Worm (Caenorhabditis elegans) whole organism, L3 larva: ENCODE measurements around the gene arg-1.

Experiments used
- R02D3.7 ChIP-seq: fragments of 150-350 bp; optimal IDR thresholded peaks from 2 replicates; lab custom pipeline; 2014; ENCODE audit warnings: missing biosample characterization, missing genetic modification characterization
- ZK546.5 ChIP-seq: sonication (generic microtip); optimal IDR thresholded peaks from 2 replicates; lab custom pipeline; 2017; ENCODE audit warnings: missing biosample characterization, missing genetic modification characterization
- ama-1 ChIP-seq: fragments of 150-350 bp; optimal IDR thresholded peaks from 2 replicates; lab custom pipeline; 2018
- ceh-16 ChIP-seq: sonication (generic microtip); optimal IDR thresholded peaks from 2 replicates; lab custom pipeline; 2017; ENCODE audit warnings: missing biosample characterization, missing genetic modification characterization
- ceh-28 ChIP-seq: fragments of 150-350 bp; optimal IDR thresholded peaks from 2 replicates; lab custom pipeline; 2014; ENCODE audit warnings: missing biosample characterization, missing genetic modification reagents, missing genetic modification characterization
- ceh-82 ChIP-seq: fragments of 150-350 bp; optimal IDR thresholded peaks from 2 replicates; lab custom pipeline; 2014; ENCODE audit warnings: missing biosample characterization, missing genetic modification characterization
- ceh-9 ChIP-seq: sonication (generic microtip); optimal IDR thresholded peaks from 2 replicates; lab custom pipeline; 2018; ENCODE audit warnings: missing biosample characterization, missing genetic modification characterization
- daf-12 ChIP-seq: fragments of 150-350 bp; optimal IDR thresholded peaks from 2 replicates; lab custom pipeline; 2014; ENCODE audit warnings: missing biosample characterization, missing genetic modification reagents, missing genetic modification characterization
- egl-5 ChIP-seq: fragments of 150-350 bp; optimal IDR thresholded peaks from 2 replicates; lab custom pipeline; 2017; ENCODE audit warnings: missing biosample characterization, missing genetic modification reagents, missing genetic modification characterization, inconsistent platforms
- elt-2 ChIP-seq: sonication (generic microtip); optimal IDR thresholded peaks from 2 replicates; lab custom pipeline; 2016; ENCODE audit warnings: missing genetic modification reagents, mild to moderate bottlenecking, missing genetic modification characterization, missing compliant biosample characterization
- eor-1 ChIP-seq, 2 experiments: fragments of 150-350 bp; optimal IDR thresholded peaks; 2 replicates each; lab custom pipeline; 2014 to 2018; ENCODE audit warnings: missing biosample characterization in 2 of 2, missing genetic modification characterization in 2 of 2
- fkh-10 ChIP-seq: sonication (generic microtip); optimal IDR thresholded peaks from 2 replicates; lab custom pipeline; 2017; ENCODE audit warnings: missing biosample characterization, missing genetic modification reagents, missing genetic modification characterization
- fkh-2 ChIP-seq: fragments of 150-350 bp; optimal IDR thresholded peaks from 2 replicates; lab custom pipeline; 2014; ENCODE audit warnings: missing biosample characterization, missing genetic modification reagents, missing genetic modification characterization
- fos-1 ChIP-seq: fragments of 150-350 bp; optimal IDR thresholded peaks from 2 replicates; lab custom pipeline; 2014; ENCODE audit warnings: missing biosample characterization, missing genetic modification characterization
- hmg-11 ChIP-seq: sonication (generic microtip); optimal IDR thresholded peaks from 2 replicates; lab custom pipeline; 2016; ENCODE audit warnings: missing genetic modification characterization, missing compliant biosample characterization
- jun-1 ChIP-seq: fragments of 150-350 bp; optimal IDR thresholded peaks from 2 replicates; lab custom pipeline; 2014; ENCODE audit warnings: missing biosample characterization, missing genetic modification reagents, missing genetic modification characterization
- lin-15B ChIP-seq: fragments of 150-350 bp; optimal IDR thresholded peaks from 2 replicates; lab custom pipeline; 2014; ENCODE audit warnings: missing biosample characterization, missing genetic modification characterization
- lin-39 ChIP-seq: fragments of 150-350 bp; optimal IDR thresholded peaks from 2 replicates; lab custom pipeline; 2018; ENCODE audit warnings: missing biosample characterization, missing genetic modification reagents, missing genetic modification characterization
- lsy-12 ChIP-seq: sonication (generic microtip); optimal IDR thresholded peaks from 2 replicates; lab custom pipeline; 2016; ENCODE audit warnings: mild to moderate bottlenecking, missing genetic modification characterization, missing compliant biosample characterization
- nfya-1 ChIP-seq: sonication (generic microtip); optimal IDR thresholded peaks from 2 replicates; lab custom pipeline; 2017; ENCODE audit warnings: missing genetic modification characterization, mild to moderate bottlenecking, missing compliant biosample characterization, antibody characterized with exemption, moderate library complexity; ENCODE audit not compliant: insufficient read depth
- nhr-11 ChIP-seq: fragments of 150-350 bp; optimal IDR thresholded peaks from 2 replicates; lab custom pipeline; 2014; ENCODE audit warnings: missing biosample characterization, missing genetic modification characterization
- nhr-12 ChIP-seq: fragments of 150-350 bp; optimal IDR thresholded peaks from 2 replicates; lab custom pipeline; 2014; ENCODE audit warnings: missing biosample characterization, missing genetic modification characterization
- nhr-23 ChIP-seq: fragments of 150-350 bp; optimal IDR thresholded peaks from 2 replicates; lab custom pipeline; 2014; ENCODE audit warnings: missing biosample characterization, missing genetic modification reagents, missing genetic modification characterization
- nhr-237 ChIP-seq: fragments of 150-350 bp; optimal IDR thresholded peaks from 2 replicates; lab custom pipeline; 2014; ENCODE audit warnings: missing biosample characterization, missing genetic modification characterization
- nhr-28 ChIP-seq: fragments of 150-350 bp; optimal IDR thresholded peaks from 2 replicates; lab custom pipeline; 2014; ENCODE audit warnings: missing biosample characterization, missing genetic modification characterization
- nhr-43 ChIP-seq: sonication (generic microtip); optimal IDR thresholded peaks from 2 replicates; lab custom pipeline; 2016; ENCODE audit warnings: mild to moderate bottlenecking, missing genetic modification characterization, missing compliant biosample characterization; ENCODE audit not compliant: poor library complexity, severe bottlenecking
- nhr-67 ChIP-seq: fragments of 150-350 bp; optimal IDR thresholded peaks from 2 replicates; lab custom pipeline; 2014; ENCODE audit warnings: missing biosample characterization, missing genetic modification characterization
- nhr-76 ChIP-seq: fragments of 150-350 bp; sonication (generic microtip); optimal IDR thresholded peaks from 5 replicates; lab custom pipeline; 2014; ENCODE audit warnings: missing biosample characterization, missing genetic modification characterization
- nhr-77 ChIP-seq: fragments of 150-350 bp; optimal IDR thresholded peaks from 2 replicates; lab custom pipeline; 2014; ENCODE audit warnings: missing biosample characterization, missing genetic modification characterization
- pha-4 ChIP-seq: fragments of 150-350 bp; optimal IDR thresholded peaks from 2 replicates; lab custom pipeline; 2014; ENCODE audit warnings: missing biosample characterization, missing genetic modification reagents, missing genetic modification characterization
- pqm-1 ChIP-seq: fragments of 150-350 bp; optimal IDR thresholded peaks from 2 replicates; lab custom pipeline; 2017; ENCODE audit warnings: missing biosample characterization, missing genetic modification characterization, inconsistent platforms
- skn-1 ChIP-seq: fragments of 150-350 bp; optimal IDR thresholded peaks from 2 replicates; lab custom pipeline; 2014; ENCODE audit warnings: missing biosample characterization, missing genetic modification characterization
- snpc-4 ChIP-seq: fragments of 150-350 bp; optimal IDR thresholded peaks from 2 replicates; lab custom pipeline; 2014; ENCODE audit warnings: missing biosample characterization, missing genetic modification characterization
- tbx-2 ChIP-seq: sonication (generic microtip); optimal IDR thresholded peaks from 2 replicates; lab custom pipeline; 2016; ENCODE audit warnings: mild to moderate bottlenecking, missing genetic modification characterization, missing compliant biosample characterization
- unc-39 ChIP-seq: sonication (generic microtip); optimal IDR thresholded peaks from 4 replicates; lab custom pipeline; 2017; ENCODE audit warnings: missing biosample characterization, missing genetic modification characterization
- unc-62 ChIP-seq: fragments of 150-350 bp; sonication (generic microtip); optimal IDR thresholded peaks from 4 replicates; lab custom pipeline; 2014; ENCODE audit warnings: missing biosample characterization, missing genetic modification reagents, missing genetic modification characterization
- zag-1 ChIP-seq: fragments of 150-350 bp; optimal IDR thresholded peaks from 2 replicates; lab custom pipeline; 2014; ENCODE audit warnings: missing biosample characterization, missing genetic modification characterization
- ztf-11 ChIP-seq: fragments of 150-350 bp; optimal IDR thresholded peaks from 2 replicates; lab custom pipeline; 2014; ENCODE audit warnings: missing biosample characterization, missing genetic modification characterization

arg-1 gene

DNA sequence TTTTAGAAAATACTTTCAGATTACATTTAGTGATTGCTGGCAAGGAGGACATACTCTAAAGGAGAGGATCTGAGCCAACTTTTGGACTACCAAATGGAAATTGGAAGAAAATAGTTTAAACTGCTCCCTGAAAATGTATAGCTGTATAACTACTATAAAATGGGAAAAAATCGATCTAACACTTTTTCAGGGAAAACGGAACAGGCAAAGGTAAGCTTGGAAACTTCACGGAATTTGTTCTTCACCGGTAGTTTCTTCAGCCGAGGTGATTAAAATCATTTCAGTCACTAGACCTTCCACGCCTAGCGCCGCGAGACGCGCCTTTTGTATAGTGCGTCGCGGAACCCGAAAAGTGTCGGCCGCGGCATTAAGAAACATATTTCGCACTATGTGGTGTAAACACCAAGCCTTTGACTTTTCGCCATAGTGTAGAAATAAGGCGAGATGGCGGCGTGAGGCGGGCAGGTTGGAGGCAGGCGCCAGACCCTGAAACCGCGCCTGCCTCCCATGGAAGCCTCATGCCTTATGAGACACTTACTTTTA is 38.7 kb downstream of the arg-1 start, which contains the start of gene C14E2.5:
Gene C14E2.5 (minus strand): TSS at position 51 of the 543 bp plus-strand sequence.
- TF ChIP-seq R02D3.7 (tag; lab: Kevin White, UChicago) (no peak), fkh-2 (tag; lab: Kevin White, UChicago) (no peak), eor-1 (tag; optimal IDR thresholded peaks at IDR 0.05; lab: Kevin White, UChicago) (no peak), skn-1 (no peak), nhr-11 (tag; lab: Kevin White, UChicago) (no peak), nhr-67 (tag; lab: Kevin White, UChicago) (no peak), daf-12 (tag; lab: Kevin White, UChicago) (no peak), lsy-12 (tag; lab: Kevin White, UChicago) (no peak), ama-1 (lab: Kevin White, UChicago) (no peak), nfya-1 (no peak), zag-1 (tag; lab: Kevin White, UChicago) (no peak), pqm-1 (tag; lab: Kevin White, UChicago) (no peak), lin-39 (tag; lab: Kevin White, UChicago) (no peak), nhr-23 (tag; lab: Kevin White, UChicago) (no peak), ZK546.5 (tag; lab: Kevin White, UChicago) (no peak), ceh-82 (tag; lab: Kevin White, UChicago) (no peak), ceh-16 (no peak), hmg-11 (tag; lab: Kevin White, UChicago) (no peak), ceh-9 (tag; lab: Kevin White, UChicago) (no peak), nhr-76 (tag; lab: Kevin White, UChicago) (no peak)

DNA sequence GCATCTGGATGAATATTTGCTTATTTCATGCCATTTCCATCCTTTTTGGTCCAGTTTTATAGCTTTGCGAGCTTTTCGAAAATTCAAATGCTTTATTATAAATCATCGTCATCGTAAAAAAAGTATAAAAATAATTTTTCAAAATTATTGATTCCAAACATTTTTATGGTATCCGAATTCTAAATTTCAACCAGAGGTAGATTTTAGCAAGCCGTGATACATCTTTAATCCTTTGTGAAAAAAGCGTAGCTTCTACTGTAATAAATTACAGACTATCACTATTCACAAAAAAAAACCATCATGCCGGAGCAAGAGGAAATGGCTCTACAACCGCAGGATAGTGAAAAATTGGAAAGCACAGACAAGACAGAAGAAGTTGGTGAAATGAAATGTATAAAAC is 39.5 kb downstream of the arg-1 start, which contains the start of gene C14E2.1:
Gene C14E2.1 (plus strand): TSS at position 301 of the 400 bp plus-strand sequence.
- TF ChIP-seq nhr-76 (tag; lab: Kevin White, UChicago) (no peak), unc-62 (no peak), nhr-43 (no peak), nhr-237 (no peak), ztf-11 (tag; lab: Kevin White, UChicago) (no peak), lin-15B (tag; lab: Kevin White, UChicago) (no peak), eor-1 (tag; optimal IDR thresholded peaks at IDR 0.05; lab: Kevin White, UChicago) (no peak), pha-4 (tag; lab: Kevin White, UChicago) (no peak), fkh-2 (tag; lab: Kevin White, UChicago) (no peak), zag-1 (tag; lab: Kevin White, UChicago) (no peak), unc-39 (no peak), egl-5 (tag; lab: Kevin White, UChicago) (no peak), snpc-4 (tag; lab: Kevin White, UChicago) (no peak), nfya-1 (no peak), lin-39 (tag; lab: Kevin White, UChicago) (no peak), elt-2 (tag; lab: Kevin White, UChicago) (no peak), ceh-28 (tag; lab: Kevin White, UChicago) (no peak), tbx-2 (tag; lab: Kevin White, UChicago) (no peak), lsy-12 (tag; lab: Kevin White, UChicago) (no peak), fkh-10 (GFP tag; lab: Kevin White, UChicago) (no peak)

ce11 chrX:1829937-1830336 is 43.2 kb downstream of the arg-1 start, which contains the start of gene C14E2.6:
Gene C14E2.6 (minus strand): TSS chrX:1830037.
- TF ChIP-seq fos-1 (tag; lab: Kevin White, UChicago) (no peak), nhr-28 (tag; lab: Kevin White, UChicago) (no peak), ztf-11 (tag; lab: Kevin White, UChicago) (no peak), jun-1 (tag; lab: Kevin White, UChicago) (no peak), nhr-77 (tag; lab: Kevin White, UChicago) (no peak)

DNA sequence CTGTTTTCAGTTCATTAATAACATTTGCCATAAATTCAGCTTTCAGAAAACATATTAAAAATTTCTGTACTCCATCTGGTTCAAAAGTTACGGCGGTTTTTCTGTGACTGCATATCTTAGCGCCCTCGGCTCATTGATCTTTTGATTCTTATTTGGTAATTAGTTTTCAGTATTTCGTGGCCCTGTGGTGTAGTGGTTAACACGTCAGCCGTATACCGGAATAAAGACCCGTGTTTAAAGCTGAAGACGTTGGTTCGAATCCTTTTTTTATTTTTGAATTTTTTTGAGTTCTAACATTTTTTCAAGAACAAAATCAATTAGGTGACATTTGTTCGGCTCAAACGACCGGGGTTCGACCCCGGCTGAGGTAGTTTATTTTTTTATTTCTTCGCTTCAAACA is 43.8 kb downstream of the arg-1 start:
- TF ChIP-seq ceh-16 (no peak), nhr-28 (tag; lab: Kevin White, UChicago) (no peak), nhr-12 (tag; lab: Kevin White, UChicago) (no peak), nfya-1 (no peak), egl-5 (tag; lab: Kevin White, UChicago) (no peak), nhr-43 (no peak), nhr-67 (tag; lab: Kevin White, UChicago) (no peak), nhr-23 (tag; lab: Kevin White, UChicago) (no peak), hmg-11 (tag; lab: Kevin White, UChicago) (no peak), ceh-9 (tag; lab: Kevin White, UChicago) (no peak), nhr-76 (tag; lab: Kevin White, UChicago) (no peak), ZK546.5 (tag; lab: Kevin White, UChicago) (no peak), eor-1 (tag; optimal IDR thresholded peaks at IDR 0.05; lab: Kevin White, UChicago) (no peak), ztf-11 (tag; lab: Kevin White, UChicago) (no peak), nhr-11 (tag; lab: Kevin White, UChicago) (no peak)
